Fruit fly (Drosophila melanogaster) whole organism, embryonic: ENCODE measurements around the gene Hr4.

Experiments
- Ada2b ChIP-seq: fragments of 200-800 bp; sonication (Bioruptor generic); IDR thresholded peaks from 2 replicates; pipeline ENCODE4 v1.3.6; 2022; ENCODE audit warnings: missing biosample characterization, missing genetic modification characterization
- CG10274 ChIP-seq: fragments of 200-800 bp; sonication (Bioruptor generic); optimal IDR thresholded peaks from 3 replicates; lab custom pipeline; 2017; ENCODE audit warnings: missing biosample characterization, mild to moderate bottlenecking, missing genetic modification characterization
- CG10565 ChIP-seq: fragments of 200-800 bp; sonication (Bioruptor generic); optimal IDR thresholded peaks from 3 replicates; lab custom pipeline; 2016; ENCODE audit warnings: missing biosample characterization, mild to moderate bottlenecking, missing genetic modification characterization
- CG11085 ChIP-seq: fragments of 200-800 bp; sonication (Bioruptor generic); IDR thresholded peaks from 2 replicates; pipeline ENCODE4 v1.3.6; 2022; ENCODE audit warnings: missing biosample characterization, missing genetic modification characterization
- CG11723 ChIP-seq: fragments of 200-800 bp; sonication (Bioruptor generic); optimal IDR thresholded peaks from 2 replicates; lab custom pipeline; 2017; ENCODE audit warnings: missing biosample characterization, mild to moderate bottlenecking, missing genetic modification characterization
- CG12071 ChIP-seq: fragments of 200-800 bp; sonication (Bioruptor generic); optimal IDR thresholded peaks from 3 replicates; lab custom pipeline; 2018; ENCODE audit warnings: missing biosample characterization, mild to moderate bottlenecking, missing genetic modification characterization
- CG13894 ChIP-seq: fragments of 200-800 bp; sonication (Bioruptor generic); optimal IDR thresholded peaks from 3 replicates; lab custom pipeline; 2018; ENCODE audit warnings: missing biosample characterization, mild to moderate bottlenecking, missing genetic modification characterization, moderate library complexity
- CG15011 ChIP-seq: fragments of 200-800 bp; sonication (Bioruptor generic); optimal IDR thresholded peaks from 3 replicates; lab custom pipeline; 2018; ENCODE audit warnings: missing biosample characterization, mild to moderate bottlenecking, missing genetic modification characterization
- CG18262 ChIP-seq: fragments of 200-800 bp; optimal IDR thresholded peaks from 3 replicates; lab custom pipeline; 2019; ENCODE audit warnings: missing biosample characterization, mild to moderate bottlenecking, missing genetic modification characterization, moderate library complexity
- CG2116 ChIP-seq: fragments of 200-800 bp; sonication (Bioruptor generic); optimal IDR thresholded peaks from 3 replicates; lab custom pipeline; 2018; ENCODE audit warnings: missing biosample characterization, mild to moderate bottlenecking, missing genetic modification characterization
- CG30020 ChIP-seq: fragments of 200-800 bp; optimal IDR thresholded peaks from 2 replicates; lab custom pipeline; 2019; ENCODE audit warnings: missing biosample characterization, mild to moderate bottlenecking, missing genetic modification characterization, moderate library complexity
- CG3065 ChIP-seq: fragments of 200-800 bp; sonication (Bioruptor generic); optimal IDR thresholded peaks from 2 replicates; lab custom pipeline; 2016; ENCODE audit warnings: missing biosample characterization, missing genetic modification characterization
- CG32532 ChIP-seq: fragments of 200-800 bp; sonication (Bioruptor generic); IDR thresholded peaks from 2 replicates; pipeline ENCODE4 v1.3.6; 2022; ENCODE audit warnings: missing biosample characterization, missing genetic modification characterization
- CG3838 ChIP-seq: fragments of 200-800 bp; sonication (Bioruptor generic); optimal IDR thresholded peaks from 3 replicates; lab custom pipeline; 2016; ENCODE audit warnings: missing biosample characterization, missing genetic modification characterization
- CG5953 ChIP-seq: fragments of 200-800 bp; sonication (Bioruptor generic); IDR thresholded peaks from 2 replicates; pipeline ENCODE4 v1.3.6; 2022; ENCODE audit warnings: missing biosample characterization, missing genetic modification characterization
- CG7963 ChIP-seq: fragments of 200-800 bp; sonication (Bioruptor generic); IDR thresholded peaks from 3 replicates; pipeline ENCODE4 v1.3.6; 2022; ENCODE audit warnings: missing biosample characterization, missing genetic modification characterization; ENCODE audit not compliant: partially characterized antibody
- CG9215 ChIP-seq: fragments of 200-800 bp; sonication (Bioruptor generic); IDR thresholded peaks from 2 replicates; pipeline ENCODE4 v1.3.6; 2022; ENCODE audit warnings: missing biosample characterization, missing genetic modification characterization
- Dfd ChIP-seq, 2 experiments: fragments of >200 bp; optimal IDR thresholded peaks; 2 replicates each; lab custom pipeline; 2017; ENCODE audit warnings: missing biosample characterization in 2 of 2, missing genetic modification characterization in 2 of 2
- Dip2 ChIP-seq: fragments of 200-800 bp; sonication (Bioruptor generic); IDR thresholded peaks from 2 replicates; pipeline ENCODE4 v1.3.6; 2022; ENCODE audit warnings: missing biosample characterization, missing genetic modification characterization
- Eip74EF ChIP-seq, 2 experiments: fragments of 200-800 bp in 1 of 2; fragments of >200 bp in 1 of 2; sonication (Bioruptor generic) in 1 of 2; optimal IDR thresholded peaks; 2 replicates each; lab custom pipeline; 2017 to 2019; ENCODE audit warnings: missing biosample characterization in 2 of 2, missing genetic modification characterization in 2 of 2, mild to moderate bottlenecking in 1 of 2, moderate library complexity in 1 of 2
- Fer3 ChIP-seq: fragments of 200-800 bp; sonication (Bioruptor generic); optimal IDR thresholded peaks from 2 replicates; lab custom pipeline; 2018; ENCODE audit warnings: missing biosample characterization, mild to moderate bottlenecking, missing genetic modification characterization, moderate library complexity
- Hand ChIP-seq: fragments of 200-800 bp; sonication (Bioruptor generic); optimal IDR thresholded peaks from 2 replicates; lab custom pipeline; 2017; ENCODE audit warnings: mild to moderate bottlenecking, missing biosample characterization, missing genetic modification reagents, missing genetic modification characterization
- Hey ChIP-seq: fragments of 200-800 bp; sonication (Bioruptor generic); optimal IDR thresholded peaks from 3 replicates; lab custom pipeline; 2018; ENCODE audit warnings: missing biosample characterization, mild to moderate bottlenecking, missing genetic modification characterization
- Opbp ChIP-seq: fragments of 200-800 bp; sonication (Bioruptor generic); IDR thresholded peaks from 3 replicates; pipeline ENCODE4 v1.3.6; 2022; ENCODE audit warnings: missing biosample characterization, missing genetic modification characterization; ENCODE audit not compliant: partially characterized antibody
- Scr ChIP-seq: fragments of 200-800 bp; sonication (Bioruptor generic); IDR thresholded peaks from 2 replicates; pipeline ENCODE4 v1.3.6; 2022; ENCODE audit warnings: missing biosample characterization, missing genetic modification characterization; ENCODE audit not compliant: partially characterized antibody
- Side ChIP-seq: fragments of 200-800 bp; sonication (Bioruptor generic); optimal IDR thresholded peaks from 2 replicates; lab custom pipeline; 2016; ENCODE audit warnings: missing biosample characterization, missing genetic modification characterization
- Sin3A ChIP-seq: fragments of >200 bp; optimal IDR thresholded peaks from 2 replicates; lab custom pipeline; 2018
- Spps ChIP-seq: fragments of 200-800 bp; sonication (Bioruptor generic); optimal IDR thresholded peaks from 2 replicates; lab custom pipeline; 2018; ENCODE audit warnings: missing biosample characterization, mild to moderate bottlenecking, missing genetic modification characterization
- Sry-β ChIP-seq: fragments of 200-800 bp; sonication (Bioruptor generic); optimal IDR thresholded peaks from 2 replicates; lab custom pipeline; 2018; ENCODE audit warnings: missing biosample characterization, mild to moderate bottlenecking, missing genetic modification characterization, moderate library complexity
- ac ChIP-seq: fragments of 200-800 bp; sonication (Bioruptor generic); optimal IDR thresholded peaks from 3 replicates; lab custom pipeline; 2017; ENCODE audit warnings: missing biosample characterization, mild to moderate bottlenecking, missing genetic modification characterization
- bab2 ChIP-seq: fragments of 200-800 bp; sonication (Bioruptor generic); optimal IDR thresholded peaks from 2 replicates; lab custom pipeline; 2016; ENCODE audit warnings: missing biosample characterization, missing genetic modification characterization
- br ChIP-seq: fragments of >200 bp; optimal IDR thresholded peaks from 2 replicates; lab custom pipeline; 2017
- crc ChIP-seq: fragments of 200-800 bp; sonication (Bioruptor generic); optimal IDR thresholded peaks from 2 replicates; lab custom pipeline; 2016; ENCODE audit warnings: missing biosample characterization, missing genetic modification characterization
- dmrt11E ChIP-seq: fragments of 200-800 bp; sonication (Bioruptor generic); optimal IDR thresholded peaks from 3 replicates; lab custom pipeline; 2018; ENCODE audit warnings: missing biosample characterization, mild to moderate bottlenecking, missing genetic modification characterization, moderate library complexity
- en ChIP-seq: fragments of 200-800 bp; sonication (Bioruptor generic); optimal IDR thresholded peaks from 2 replicates; lab custom pipeline; 2016; ENCODE audit warnings: missing biosample characterization, missing genetic modification characterization
- fd96Cb ChIP-seq: fragments of 200-800 bp; sonication (Bioruptor generic); optimal IDR thresholded peaks from 2 replicates; lab custom pipeline; 2018; ENCODE audit warnings: missing biosample characterization, mild to moderate bottlenecking, missing genetic modification characterization, moderate library complexity
- hbn ChIP-seq: fragments of 200-800 bp; sonication (Bioruptor generic); IDR thresholded peaks from 2 replicates; pipeline ENCODE4 v1.3.6; 2022; ENCODE audit warnings: missing biosample characterization, missing genetic modification characterization; ENCODE audit not compliant: partially characterized antibody
- ken ChIP-seq: fragments of 200-800 bp; sonication (Bioruptor generic); IDR thresholded peaks from 3 replicates; pipeline ENCODE4 v1.3.6; 2022; ENCODE audit warnings: missing biosample characterization, missing genetic modification characterization
- klu ChIP-seq: fragments of 200-800 bp; sonication (Bioruptor generic); IDR thresholded peaks from 2 replicates; pipeline ENCODE4 v1.3.6; 2022; ENCODE audit warnings: missing biosample characterization, missing genetic modification characterization
- lola ChIP-seq, 3 experiments: fragments of >200 bp in 2 of 3; fragments of 200-800 bp in 1 of 3; sonication (Bioruptor generic) in 1 of 3; optimal IDR thresholded peaks; 2 replicates each; lab custom pipeline; 2017 to 2019; ENCODE audit warnings: missing biosample characterization in 3 of 3, missing genetic modification characterization in 3 of 3, mild to moderate bottlenecking in 1 of 3, moderate library complexity in 1 of 3
- mam ChIP-seq: fragments of 200-800 bp; sonication (Bioruptor generic); optimal IDR thresholded peaks from 3 replicates; lab custom pipeline; 2016; ENCODE audit warnings: missing biosample characterization, missing genetic modification characterization
- prd ChIP-seq, 3 experiments: fragments of >200 bp in 2 of 3; fragments of 200-800 bp in 1 of 3; sonication (Bioruptor generic) in 1 of 3; optimal IDR thresholded peaks in 2 of 3; IDR thresholded peaks in 1 of 3; 2 replicates in 2 of 3; 3 replicates in 1 of 3; pipeline versions ENCODE4 v1.3.6 to Lab custom; 2017 to 2022; ENCODE audit warnings: missing biosample characterization in 1 of 3, missing genetic modification characterization in 1 of 3
- pros ChIP-seq: fragments of 200-800 bp; sonication (Bioruptor generic); optimal IDR thresholded peaks from 3 replicates; lab custom pipeline; 2019; ENCODE audit warnings: missing biosample characterization, mild to moderate bottlenecking, missing genetic modification characterization, moderate library complexity
- sisA ChIP-seq: fragments of 200-800 bp; sonication (Bioruptor generic); IDR thresholded peaks from 2 replicates; pipeline ENCODE4 v1.3.6; 2022; ENCODE audit warnings: missing biosample characterization, missing genetic modification characterization
- sna ChIP-seq: fragments of 200-800 bp; sonication (Bioruptor generic); IDR thresholded peaks from 2 replicates; pipeline ENCODE4 v1.3.6; 2022; ENCODE audit warnings: missing biosample characterization, missing genetic modification characterization; ENCODE audit not compliant: partially characterized antibody
- ssp ChIP-seq: fragments of 200-800 bp; sonication (Bioruptor generic); IDR thresholded peaks from 2 replicates; pipeline ENCODE4 v1.3.6; 2022; ENCODE audit warnings: missing biosample characterization, missing genetic modification characterization
- ttk ChIP-seq: fragments of 200-800 bp; sonication (Bioruptor generic); IDR thresholded peaks from 2 replicates; pipeline ENCODE4 v2.1.2; 2022; ENCODE audit warnings: missing biosample characterization, missing genetic modification characterization
- vfl ChIP-seq: fragments of 200-800 bp; sonication (Bioruptor generic); optimal IDR thresholded peaks from 2 replicates; lab custom pipeline; 2016; ENCODE audit warnings: missing biosample characterization, missing genetic modification characterization

Hr4 gene

DNA sequence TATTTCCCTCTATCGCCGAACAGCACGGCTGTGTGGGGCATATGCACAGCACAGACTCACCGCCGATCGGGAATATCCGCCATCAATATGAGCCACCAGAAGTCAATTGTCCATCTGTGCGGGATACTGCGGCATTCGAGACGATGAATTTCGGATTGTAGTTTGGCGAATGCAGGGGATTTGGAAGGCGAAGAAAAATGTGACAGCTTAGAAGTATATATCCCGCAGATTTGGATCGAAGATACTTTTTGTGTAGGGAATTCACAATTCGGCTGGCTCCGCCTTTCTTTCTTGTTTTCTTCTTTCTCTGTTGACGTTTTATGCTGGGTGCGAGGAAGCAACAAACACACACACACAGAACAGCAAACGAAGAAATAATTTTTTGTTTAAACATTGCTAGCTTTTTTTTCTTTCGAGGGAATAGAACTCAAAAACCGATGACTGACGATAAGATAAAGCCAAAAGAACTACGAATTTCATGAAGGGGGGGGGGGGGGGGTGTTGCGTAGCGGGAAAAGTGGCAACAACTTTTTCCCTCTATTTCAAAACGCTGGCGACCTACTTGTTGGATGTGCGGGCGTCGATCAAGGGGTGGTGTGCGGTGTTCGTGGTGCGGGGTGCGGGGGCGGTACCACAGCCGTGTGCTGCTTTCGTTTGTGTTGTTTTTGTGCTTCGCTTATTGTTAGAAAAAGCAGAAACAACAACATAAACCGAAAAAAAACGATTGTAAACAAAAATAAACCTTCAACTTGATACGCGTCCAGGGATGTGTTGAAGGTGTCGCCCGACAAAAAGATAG lies 42.6 kb downstream of the Hr4 start (continued):
- TF ChIP-seq Scr (GFP tag; lab: Robert Waterston, UW) (no peak), Fer3 (tag; lab: Kevin White, UChicago) (peak; percentile 53), mam (GFP tag; lab: Kevin White, UChicago) (peak; percentile 38), vfl (GFP tag; lab: Kevin White, UChicago) (no peak), CG5953 (GFP tag; lab: Robert Waterston, UW) (peak; percentile 72; the same call in 1 of the 2 replicates), Spps (tag; lab: Kevin White, UChicago) (no peak), Hand (GFP tag; lab: Kevin White, UChicago) (no peak), Dip2 (GFP tag; lab: Robert Waterston, UW) (0 out of 2 replicates have a peak, but pooled peaks have one; percentile 9), ssp (GFP tag; lab: Robert Waterston, UW) (peak; percentile 65), CG15011 (GFP tag; lab: Kevin White, UChicago) (peak; percentile 61), ken (GFP tag; lab: Robert Waterston, UW) (peak; percentile 80), CG7963 (no peak), pros (GFP tag; lab: Kevin White, UChicago) (no peak), Dfd (GFP tag; optimal IDR thresholded peaks at IDR 0.05; lab: Kevin White, UChicago) (no peak), CG18262 (tag; lab: Kevin White, UChicago) (peak; percentile 83), CG3838 (peak; percentile 44), CG9215 (GFP tag; lab: Robert Waterston, UW) (peak; percentile 60), CG10274 (GFP tag; lab: Kevin White, UChicago) (peak; percentile 94), CG13894 (tag; lab: Kevin White, UChicago) (no peak), crc (no peak), lola (GFP tag; optimal IDR thresholded peaks at IDR 0.05; lab: Kevin White, UChicago) (peak in 1 of 3 experiments; percentile 64), prd (optimal IDR thresholded peaks at IDR 0.05; lab: Kevin White, UChicago) (no peak), prd (GFP tag; IDR thresholded peaks at IDR 0.05; lab: Robert Waterston, UW) (peak; percentile 88), Ada2b (GFP tag; lab: Robert Waterston, UW) (peak; percentile 37), Eip74EF (GFP tag; optimal IDR thresholded peaks at IDR 0.05; lab: Kevin White, UChicago) (peak in 1 of 2 experiments; percentile 75), Side (GFP tag; lab: Kevin White, UChicago) (peak; percentile 2), bab2 (GFP tag; lab: Kevin White, UChicago) (peak; percentile 71), en (GFP tag; lab: Kevin White, UChicago) (no peak), CG10565 (no peak), CG12071 (GFP tag; lab: Kevin White, UChicago) (peak; percentile 57), Hey (tag; lab: Kevin White, UChicago) (no peak), CG3065 (no peak), Sin3A (lab: Kevin White, UChicago) (no peak), CG30020 (tag; lab: Kevin White, UChicago) (no peak), CG2116 (no peak), CG32532 (peak; percentile 53), ttk (GFP tag; lab: Robert Waterston, UW) (peak; percentile 72), CG11723 (peak; percentile 77), dmrt11E (peak; percentile 16), ac (GFP tag; lab: Kevin White, UChicago) (no peak), sna (no peak), CG11085 (GFP tag; lab: Robert Waterston, UW) (peak; percentile 35; the same call in 1 of the 2 replicates), Opbp (GFP tag; lab: Robert Waterston, UW) (no peak), sisA (peak; percentile 86), fd96Cb (tag; lab: Kevin White, UChicago) (peak; percentile 87), hbn (no peak), Sry-β (no peak), klu (peak; percentile 59; the same call in 1 of the 2 replicates), br (lab: Kevin White, UChicago) (no peak)
